Fruit fly (Drosophila melanogaster) whole organism, pupa: ENCODE results near the gene Bmcp.

Source experiments
- CG10348 ChIP-seq: fragments of 200-800 bp; sonication (Bioruptor generic); IDR thresholded peaks from 2 replicates; pipeline ENCODE4 v1.3.6; 2022; ENCODE audit warnings: missing biosample characterization, missing genetic modification characterization
- CG12605 ChIP-seq: fragments of 200-800 bp; sonication (Bioruptor generic); IDR thresholded peaks from 2 replicates; pipeline ENCODE4 v1.3.6; 2022; ENCODE audit warnings: missing biosample characterization, missing genetic modification characterization
- CG13204 ChIP-seq: fragments of 200-800 bp; sonication (Bioruptor generic); optimal IDR thresholded peaks from 2 replicates; lab custom pipeline; 2018; ENCODE audit warnings: missing biosample characterization, mild to moderate bottlenecking, missing genetic modification characterization, moderate library complexity
- CG14655 ChIP-seq: fragments of 200-800 bp; sonication (Bioruptor generic); optimal IDR thresholded peaks from 3 replicates; lab custom pipeline; 2017; ENCODE audit warnings: mild to moderate bottlenecking, missing biosample characterization, missing genetic modification reagents, missing genetic modification characterization
- CG15710 ChIP-seq: fragments of 200-800 bp; sonication (Bioruptor generic); optimal IDR thresholded peaks from 2 replicates; lab custom pipeline; 2018; ENCODE audit warnings: missing biosample characterization, mild to moderate bottlenecking, missing genetic modification characterization, moderate library complexity
- CG17806 ChIP-seq: fragments of 200-800 bp; sonication (Bioruptor generic); optimal IDR thresholded peaks from 2 replicates; lab custom pipeline; 2018; ENCODE audit warnings: missing biosample characterization, mild to moderate bottlenecking, missing genetic modification characterization, moderate library complexity
- CG32121 ChIP-seq: fragments of 200-800 bp; sonication (Bioruptor generic); IDR thresholded peaks from 2 replicates; pipeline ENCODE4 v1.3.6; 2022; ENCODE audit warnings: missing biosample characterization, missing genetic modification characterization
- CG34367 ChIP-seq: fragments of 200-800 bp; sonication (Bioruptor generic); optimal IDR thresholded peaks from 2 replicates; lab custom pipeline; 2018; ENCODE audit warnings: missing biosample characterization, mild to moderate bottlenecking, missing genetic modification characterization
- CG4496 ChIP-seq: fragments of 200-800 bp; sonication (Bioruptor generic); IDR thresholded peaks from 3 replicates; pipeline ENCODE4 v1.3.6; 2022; ENCODE audit warnings: missing biosample characterization, missing genetic modification characterization
- CG8159 ChIP-seq: fragments of 200-800 bp; sonication (Bioruptor generic); optimal IDR thresholded peaks from 3 replicates; lab custom pipeline; 2018; ENCODE audit warnings: missing biosample characterization, mild to moderate bottlenecking, missing genetic modification characterization, moderate library complexity
- CG8301 ChIP-seq: fragments of 200-800 bp; sonication (Bioruptor generic); optimal IDR thresholded peaks from 2 replicates; lab custom pipeline; 2018; ENCODE audit warnings: missing biosample characterization, mild to moderate bottlenecking, missing genetic modification characterization
- CG9948 ChIP-seq: fragments of 200-800 bp; sonication (Bioruptor generic); optimal IDR thresholded peaks from 2 replicates; lab custom pipeline; 2018; ENCODE audit warnings: missing biosample characterization, mild to moderate bottlenecking, missing genetic modification characterization, moderate library complexity
- D1 ChIP-seq: fragments of 200-800 bp; sonication (Bioruptor generic); optimal IDR thresholded peaks from 2 replicates; lab custom pipeline; 2018; ENCODE audit warnings: missing biosample characterization, mild to moderate bottlenecking, missing genetic modification characterization, moderate library complexity
- EcR ChIP-seq: fragments of 200-800 bp; sonication (Bioruptor generic); optimal IDR thresholded peaks from 3 replicates; lab custom pipeline; 2019; ENCODE audit warnings: missing biosample characterization, missing genetic modification characterization, mild to moderate bottlenecking, moderate library complexity, missing genetic modification reagents
- Ets98B ChIP-seq: fragments of 200-800 bp; sonication (Bioruptor generic); IDR thresholded peaks from 2 replicates; pipeline ENCODE4 v1.3.6; 2022; ENCODE audit warnings: missing biosample characterization, missing genetic modification characterization
- Pif1A ChIP-seq: fragments of 200-800 bp; sonication (Bioruptor generic); optimal IDR thresholded peaks from 3 replicates; lab custom pipeline; 2016; ENCODE audit warnings: missing biosample characterization, missing genetic modification characterization
- Pif1B ChIP-seq: fragments of 200-800 bp; sonication (Bioruptor generic); optimal IDR thresholded peaks from 3 replicates; lab custom pipeline; 2016; ENCODE audit warnings: missing biosample characterization, missing genetic modification characterization
- Snoo ChIP-seq: fragments of 200-800 bp; sonication (Bioruptor generic); optimal IDR thresholded peaks from 3 replicates; lab custom pipeline; 2017; ENCODE audit warnings: missing biosample characterization, mild to moderate bottlenecking, missing genetic modification characterization, inconsistent platforms
- fd96Ca ChIP-seq: fragments of 200-800 bp; sonication (Bioruptor generic); IDR thresholded peaks from 3 replicates; pipeline ENCODE4 v1.3.6; 2022; ENCODE audit warnings: missing biosample characterization, missing genetic modification characterization
- gl ChIP-seq: fragments of 200-800 bp; sonication (Bioruptor generic); optimal IDR thresholded peaks from 2 replicates; lab custom pipeline; 2018; ENCODE audit warnings: missing biosample characterization, mild to moderate bottlenecking, missing genetic modification characterization
- rn ChIP-seq: fragments of 200-800 bp; sonication (Bioruptor generic); IDR thresholded peaks from 2 replicates; pipeline ENCODE4 v1.3.6; 2022; ENCODE audit warnings: missing biosample characterization, missing genetic modification characterization

Bmcp gene

dm6 chr3L:11711059-11711628 is 9.6 kb upstream of the Bmcp start, which contains the start of gene crim:
Gene crim (minus strand): TSS chr3L:11711386.
- TF ChIP-seq CG34367 (tag; lab: Kevin White, UChicago): no peak
- TF ChIP-seq CG9948 (tag; lab: Kevin White, UChicago): no peak
- TF ChIP-seq rn (GFP tag; lab: Robert Waterston, UW): no peak
- no peak for TF ChIP-seq EcR (GFP tag; lab: Kevin White, UChicago)
- TF ChIP-seq CG12605 (GFP tag; lab: Robert Waterston, UW): peak; percentile 9; the same call in 1 of the 2 replicates

- TF ChIP-seq CG8301 (no peak), CG4496 (GFP tag; lab: Robert Waterston, UW) (0 out of 3 replicates have a peak, but pooled peaks have one; percentile 24)
These were observed 8.9 kb upstream of the Bmcp start for dm6 chr3L:11711789-11712188.

- peak; percentile 13 for TF ChIP-seq CG34367 (tag; lab: Kevin White, UChicago)
- no peak for TF ChIP-seq Pif1B
- no peak for TF ChIP-seq rn (GFP tag; lab: Robert Waterston, UW)
- TF ChIP-seq Snoo: no peak
- no peak for TF ChIP-seq D1 (tag; lab: Kevin White, UChicago)
- no peak for TF ChIP-seq CG32121 (GFP tag; lab: Robert Waterston, UW)
- no peak for TF ChIP-seq fd96Ca (GFP tag; lab: Robert Waterston, UW)
- TF ChIP-seq gl (tag; lab: Kevin White, UChicago): no peak
- TF ChIP-seq CG8301: no peak
- TF ChIP-seq CG10348: no peak
- no peak for TF ChIP-seq CG15710 (tag; lab: Kevin White, UChicago)
- TF ChIP-seq CG13204 (GFP tag; lab: Kevin White, UChicago): no peak
- peak; percentile 56 for TF ChIP-seq CG9948 (tag; lab: Kevin White, UChicago)
- no peak for TF ChIP-seq Ets98B (GFP tag; lab: Robert Waterston, UW)
- TF ChIP-seq EcR (GFP tag; lab: Kevin White, UChicago): peak; percentile 6
- peak; percentile 47 for TF ChIP-seq CG17806 (tag; lab: Kevin White, UChicago)
- no peak for TF ChIP-seq CG4496 (GFP tag; lab: Robert Waterston, UW)
- no peak for TF ChIP-seq CG12605 (GFP tag; lab: Robert Waterston, UW)
- peak; percentile 33 for TF ChIP-seq Pif1A (GFP tag; lab: Kevin White, UChicago)
- TF ChIP-seq CG14655: peak; percentile 23
- peak; percentile 55 for TF ChIP-seq CG8159
These were observed 7.9 kb upstream of the Bmcp start for dm6 chr3L:11712839-11713238.

- no peak for TF ChIP-seq CG32121 (GFP tag; lab: Robert Waterston, UW)
- TF ChIP-seq CG10348: no peak
- peak; percentile 36; the same call in 1 of the 3 replicates for TF ChIP-seq fd96Ca (GFP tag; lab: Robert Waterston, UW)
- TF ChIP-seq CG17806 (tag; lab: Kevin White, UChicago): no peak
- no peak for TF ChIP-seq CG13204 (GFP tag; lab: Kevin White, UChicago)
- TF ChIP-seq Ets98B (GFP tag; lab: Robert Waterston, UW): no peak
- no peak for TF ChIP-seq CG9948 (tag; lab: Kevin White, UChicago)
- TF ChIP-seq CG8159: no peak
- TF ChIP-seq CG15710 (tag; lab: Kevin White, UChicago): no peak
- TF ChIP-seq rn (GFP tag; lab: Robert Waterston, UW): no peak
- TF ChIP-seq gl (tag; lab: Kevin White, UChicago): no peak
- TF ChIP-seq EcR (GFP tag; lab: Kevin White, UChicago): peak; percentile 43
- TF ChIP-seq CG4496 (GFP tag; lab: Robert Waterston, UW): 0 out of 3 replicates have a peak, but pooled peaks have one; percentile 30
- TF ChIP-seq Snoo: no peak
- no peak for TF ChIP-seq Pif1B
- TF ChIP-seq CG14655: no peak
These were observed 5.5 kb upstream of the Bmcp start, which contains the start of gene CG14132 for dm6 chr3L:11715187-11715586. Gene CG14132 (minus strand): TSS chr3L:11715285.

- TF ChIP-seq CG8159 (peak; percentile 60), rn (GFP tag; lab: Robert Waterston, UW) (no peak), CG14655 (peak; percentile 41), CG34367 (tag; lab: Kevin White, UChicago) (no peak), CG9948 (tag; lab: Kevin White, UChicago) (no peak), Pif1B (no peak), CG13204 (GFP tag; lab: Kevin White, UChicago) (peak; percentile 8), D1 (tag; lab: Kevin White, UChicago) (no peak), Ets98B (GFP tag; lab: Robert Waterston, UW) (no peak), CG15710 (tag; lab: Kevin White, UChicago) (peak; percentile 30), CG8301 (peak; percentile 35), CG4496 (GFP tag; lab: Robert Waterston, UW) (0 out of 3 replicates have a peak, but pooled peaks have one; percentile 6), CG17806 (tag; lab: Kevin White, UChicago) (no peak), fd96Ca (GFP tag; lab: Robert Waterston, UW) (no peak), gl (tag; lab: Kevin White, UChicago) (no peak), Snoo (no peak)
These were observed 4.4 kb upstream of the Bmcp start for dm6 chr3L:11716347-11716746.

dm6 chr3L:11716899-11717298 is 3.8 kb upstream of the Bmcp start:
- no peak for TF ChIP-seq CG32121 (GFP tag; lab: Robert Waterston, UW)
- peak; percentile 28 for TF ChIP-seq EcR (GFP tag; lab: Kevin White, UChicago)
- TF ChIP-seq, all 21 proteins: peak for 1
